Fruit fly (Drosophila melanogaster): Measurements from ENCODE around the gene knk.

knk gene

DNA sequence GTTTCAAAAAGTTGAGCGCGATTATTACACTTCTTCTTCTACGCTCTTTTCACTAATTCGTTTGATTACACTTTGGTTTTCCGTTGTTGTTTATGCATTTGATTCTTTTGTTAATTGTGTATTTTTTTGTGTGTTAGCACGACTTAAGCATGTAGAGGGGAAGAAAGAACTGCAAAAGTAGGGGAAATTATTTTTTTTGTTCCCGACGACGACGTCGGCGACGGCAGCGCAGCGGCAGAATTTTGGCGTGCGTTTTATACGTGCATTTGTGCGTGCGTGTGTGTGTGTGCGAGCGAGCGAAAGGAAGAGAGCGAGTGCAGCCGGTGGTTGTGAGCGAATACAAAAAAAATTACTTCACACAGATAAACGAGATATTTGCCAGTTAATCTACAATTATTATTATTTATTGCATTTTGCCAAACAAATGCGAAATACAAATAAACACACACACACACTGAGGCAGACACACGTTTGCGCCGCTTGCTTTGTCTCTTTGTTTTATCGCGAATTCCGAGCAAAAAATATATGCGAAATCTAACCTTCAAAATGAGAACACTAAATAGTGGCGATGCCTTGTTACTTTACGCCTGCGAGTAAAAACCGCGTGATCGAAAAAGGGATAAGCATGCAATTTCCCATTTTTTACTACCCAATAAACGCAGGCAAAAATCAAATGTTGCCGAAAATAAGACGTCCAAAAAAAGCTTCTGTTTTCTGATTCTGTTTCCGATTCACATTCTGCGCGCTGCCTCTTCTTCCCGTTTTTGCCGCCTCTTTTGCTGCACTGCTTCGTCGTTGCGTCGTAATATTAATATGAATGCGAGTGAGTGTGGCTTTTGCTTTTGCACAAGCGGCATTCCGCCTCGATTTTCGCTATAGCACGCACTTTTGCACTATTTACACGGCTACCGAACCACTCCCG is 8.2 kb upstream of the knk start (continued):
- no peak for TF ChIP-seq CG18011 (GFP tag; optimal IDR thresholded peaks at IDR 0.05)
- TF ChIP-seq dysf (GFP tag; IDR thresholded peaks at IDR 0.05) = no peak
- no peak for TF ChIP-seq gro (GFP tag; optimal IDR thresholded peaks at IDR 0.05)
- TF ChIP-seq pzg (GFP tag; optimal IDR thresholded peaks at IDR 0.05) = no peak
- no peak for TF ChIP-seq CG9609 (GFP tag; optimal IDR thresholded peaks at IDR 0.05)
- TF ChIP-seq vvl (GFP tag; IDR thresholded peaks at IDR 0.05) = 0 out of 2 replicates have a peak, but pooled peaks have one; percentile 10
- TF ChIP-seq salm (tag; optimal IDR thresholded peaks at IDR 0.05) = no peak
- no peak for TF ChIP-seq run (tag; optimal IDR thresholded peaks at IDR 0.05)
- peak; percentile 58 for TF ChIP-seq nerfin-1 (tag; optimal IDR thresholded peaks at IDR 0.05)
- TF ChIP-seq sqz (GFP tag; optimal IDR thresholded peaks at IDR 0.05) = peak; percentile 94
- TF ChIP-seq HLHmδ (GFP tag; optimal IDR thresholded peaks at IDR 0.05) = no peak
- TF ChIP-seq CG8478 (optimal IDR thresholded peaks at IDR 0.05) = no peak
- peak; percentile 73 for TF ChIP-seq pros (GFP tag; optimal IDR thresholded peaks at IDR 0.05)

dm6 chr3R:10132906-10133416 is 7.5 kb upstream of the knk start:
- peak; percentile 99 for TF ChIP-seq CG4360 (GFP tag; IDR thresholded peaks at IDR 0.05)
- TF ChIP-seq ATbp (GFP tag; optimal IDR thresholded peaks at IDR 0.05) = no peak
- no peak for TF ChIP-seq PHDP (tag; optimal IDR thresholded peaks at IDR 0.05)
- TF ChIP-seq CG2678 (tag; optimal IDR thresholded peaks at IDR 0.05) = peak; percentile 36
- no peak for TF ChIP-seq cwo (GFP tag; optimal IDR thresholded peaks at IDR 0.05)
- no peak for TF ChIP-seq NK7.1 (GFP tag; optimal IDR thresholded peaks at IDR 0.05)
- TF ChIP-seq Jarid2 (GFP tag; optimal IDR thresholded peaks at IDR 0.05) = no peak
- no peak for TF ChIP-seq D19B (GFP tag; optimal IDR thresholded peaks at IDR 0.05)
- peak; percentile 36 for TF ChIP-seq Dp (GFP tag; optimal IDR thresholded peaks at IDR 0.05)
- TF ChIP-seq nom (GFP tag; optimal IDR thresholded peaks at IDR 0.05) = peak; percentile 19
- TF ChIP-seq ase (GFP tag; IDR thresholded peaks at IDR 0.05) = no peak
- no peak for TF ChIP-seq Adf1 (GFP tag; IDR thresholded peaks at IDR 0.05)
- no peak for TF ChIP-seq CG12104 (GFP tag; optimal IDR thresholded peaks at IDR 0.05)
- no peak for TF ChIP-seq grn (GFP tag; optimal IDR thresholded peaks at IDR 0.05)
- peak in 1 of 2 experiments; percentile 29 for TF ChIP-seq Hr51 (GFP tag; optimal IDR thresholded peaks at IDR 0.05)
- no peak for TF ChIP-seq mld (GFP tag; IDR thresholded peaks at IDR 0.05; ENCODE audit: partially characterized antibody)
- TF ChIP-seq Meics (GFP tag; optimal IDR thresholded peaks at IDR 0.05) = peak; percentile 82
- peak; percentile 15 for TF ChIP-seq CG2116 (GFP tag; optimal IDR thresholded peaks at IDR 0.05)
- no peak for TF ChIP-seq tup (GFP tag; optimal IDR thresholded peaks at IDR 0.05)
- no peak for TF ChIP-seq Lim3 (GFP tag; IDR thresholded peaks at IDR 0.05)
- no peak for TF ChIP-seq Atf-2 (GFP tag; optimal IDR thresholded peaks at IDR 0.05)
- peak; percentile 69 for TF ChIP-seq CG1832 (GFP tag; optimal IDR thresholded peaks at IDR 0.05)
- no peak for TF ChIP-seq ato (GFP tag; IDR thresholded peaks at IDR 0.05; ENCODE audit: partially characterized antibody)
- TF ChIP-seq CG32772 (GFP tag; IDR thresholded peaks at IDR 0.05) = no peak
- peak; percentile 12 for TF ChIP-seq CG18262 (tag; optimal IDR thresholded peaks at IDR 0.05)
- TF ChIP-seq CG11093 (GFP tag; IDR thresholded peaks at IDR 0.05) = no peak
- no peak for TF ChIP-seq CG2202 (tag; optimal IDR thresholded peaks at IDR 0.05)
- TF ChIP-seq CG10654 (GFP tag; optimal IDR thresholded peaks at IDR 0.05) = no peak
- peak; percentile 33 for TF ChIP-seq dmrt99B (tag; optimal IDR thresholded peaks at IDR 0.05)
- no peak for TF ChIP-seq az2 (GFP tag; optimal IDR thresholded peaks at IDR 0.05)
- no peak for TF ChIP-seq schlank (tag; optimal IDR thresholded peaks at IDR 0.05)
- TF ChIP-seq CG1233 (GFP tag; optimal IDR thresholded peaks at IDR 0.05) = no peak
- TF ChIP-seq HmgZ (tag; optimal IDR thresholded peaks at IDR 0.05) = no peak
- no peak for TF ChIP-seq Dip3 (GFP tag; optimal IDR thresholded peaks at IDR 0.05)
- TF ChIP-seq CG10431 (GFP tag; optimal IDR thresholded peaks at IDR 0.05) = no peak

All from whole organism, embryonic.